Worm (Caenorhabditis elegans) whole organism, L2 larva: ENCODE measurements around the gene F10G7.5.

Experiments
- alr-1 ChIP-seq: fragments of 150-350 bp; optimal IDR thresholded peaks from 2 replicates; lab custom pipeline; 2014; ENCODE audit warnings: missing biosample characterization, missing genetic modification characterization
- aly-2 ChIP-seq: fragments of 150-350 bp; optimal IDR thresholded peaks from 2 replicates; lab custom pipeline; 2014; ENCODE audit warnings: missing biosample characterization, missing genetic modification characterization
- ama-1 ChIP-seq: fragments of 150-350 bp; optimal IDR thresholded peaks from 2 replicates; lab custom pipeline; 2018; ENCODE audit warnings: inconsistent platforms
- blmp-1 ChIP-seq: sonication (generic microtip); optimal IDR thresholded peaks from 2 replicates; lab custom pipeline; 2017; ENCODE audit warnings: missing genetic modification characterization, mild to moderate bottlenecking, missing compliant biosample characterization, antibody characterized with exemption, moderate library complexity; ENCODE audit not compliant: insufficient read depth
- ceh-16 ChIP-seq: fragments of 150-350 bp; optimal IDR thresholded peaks from 2 replicates; lab custom pipeline; 2014; ENCODE audit warnings: missing biosample characterization, missing genetic modification characterization
- egl-27 ChIP-seq: sonication (generic microtip); optimal IDR thresholded peaks from 3 replicates; lab custom pipeline; 2017; ENCODE audit warnings: missing biosample characterization, missing genetic modification reagents, missing genetic modification characterization
- lin-11 ChIP-seq: fragments of 150-350 bp; sonication (generic microtip); optimal IDR thresholded peaks from 2 replicates; lab custom pipeline; 2014; ENCODE audit warnings: missing biosample characterization, missing genetic modification characterization, inconsistent platforms, mixed read lengths
- lin-13 ChIP-seq: fragments of 150-350 bp; optimal IDR thresholded peaks from 2 replicates; lab custom pipeline; 2014; ENCODE audit warnings: missing biosample characterization, missing genetic modification reagents, missing genetic modification characterization
- nhr-11 ChIP-seq: fragments of 150-350 bp; optimal IDR thresholded peaks from 2 replicates; lab custom pipeline; 2014; ENCODE audit warnings: missing biosample characterization, missing genetic modification characterization
- nhr-237 ChIP-seq: fragments of 150-350 bp; optimal IDR thresholded peaks from 2 replicates; lab custom pipeline; 2014; ENCODE audit warnings: missing biosample characterization, missing genetic modification characterization
- nhr-6 ChIP-seq: fragments of 150-350 bp; optimal IDR thresholded peaks from 2 replicates; lab custom pipeline; 2014; ENCODE audit warnings: missing biosample characterization, missing genetic modification characterization
- snpc-4 ChIP-seq: fragments of 150-350 bp; optimal IDR thresholded peaks from 2 replicates; lab custom pipeline; 2014; ENCODE audit warnings: missing biosample characterization, missing genetic modification characterization
- unc-55 ChIP-seq: fragments of 150-350 bp; sonication (generic microtip); optimal IDR thresholded peaks from 3 replicates; lab custom pipeline; 2014; ENCODE audit warnings: missing biosample characterization, missing genetic modification reagents, missing genetic modification characterization
- zag-1 ChIP-seq: fragments of 150-350 bp; optimal IDR thresholded peaks from 2 replicates; lab custom pipeline; 2014; ENCODE audit warnings: missing biosample characterization, missing genetic modification characterization

DNA sequence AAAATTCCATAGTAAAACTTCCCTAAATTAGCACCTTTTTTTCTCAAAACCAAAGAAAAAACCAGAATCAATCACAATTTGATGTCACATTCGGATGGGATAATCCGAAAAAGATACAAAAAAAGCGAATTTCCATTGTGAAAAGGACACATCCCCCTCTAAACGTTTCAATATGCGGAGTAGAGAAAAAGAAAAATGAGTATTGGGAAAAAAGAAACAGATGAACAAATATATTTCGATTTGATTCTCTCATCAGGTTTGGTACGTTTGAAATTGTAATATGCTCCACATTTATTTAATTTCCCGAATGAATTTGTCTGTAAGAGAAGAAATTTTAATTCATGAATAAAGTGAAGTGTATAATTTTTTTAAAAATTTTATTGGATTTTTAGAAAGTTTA lies 35.0 kb upstream of the F10G7.5 start:
- TF ChIP-seq alr-1 (tag; lab: Kevin White, UChicago) = no peak
- no peak for TF ChIP-seq aly-2
- no peak for TF ChIP-seq lin-13 (GFP tag; lab: Kevin White, UChicago)
- TF ChIP-seq zag-1 (tag; lab: Kevin White, UChicago) = no peak
- no peak for TF ChIP-seq ama-1 (lab: Kevin White, UChicago)
- no peak for TF ChIP-seq nhr-6 (tag; lab: Kevin White, UChicago)
- no peak for TF ChIP-seq lin-11 (tag; lab: Kevin White, UChicago)
- TF ChIP-seq snpc-4 (tag; lab: Kevin White, UChicago) = no peak
- TF ChIP-seq egl-27 (tag; lab: Kevin White, UChicago) = no peak
- TF ChIP-seq blmp-1 = no peak
- no peak for TF ChIP-seq ceh-16 (tag; lab: Kevin White, UChicago)
- TF ChIP-seq nhr-11 (tag; lab: Kevin White, UChicago) = no peak
- no peak for TF ChIP-seq unc-55
- TF ChIP-seq nhr-237 (tag; lab: Kevin White, UChicago) = no peak
